Worm (Caenorhabditis elegans) whole organism, L2 larva: Measurements from ENCODE around the gene M151.10.

Source experiments
- C34F6.9 ChIP-seq: fragments of 150-350 bp; optimal IDR thresholded peaks from 2 replicates; lab custom pipeline; 2014; ENCODE audit warnings: missing biosample characterization, missing genetic modification characterization
- F13H6.1 ChIP-seq: sonication (generic microtip); optimal IDR thresholded peaks from 2 replicates; lab custom pipeline; 2016; ENCODE audit warnings: missing genetic modification characterization, missing compliant biosample characterization
- Y55F3AM.14 ChIP-seq: fragments of 200-800 bp; sonication (Bioruptor generic); optimal IDR thresholded peaks from 2 replicates; lab custom pipeline; 2018; ENCODE audit warnings: mild to moderate bottlenecking, missing genetic modification characterization, missing compliant biosample characterization
- alr-1 ChIP-seq: fragments of 150-350 bp; optimal IDR thresholded peaks from 2 replicates; lab custom pipeline; 2014; ENCODE audit warnings: missing biosample characterization, missing genetic modification characterization
- blmp-1 ChIP-seq: sonication (generic microtip); optimal IDR thresholded peaks from 2 replicates; lab custom pipeline; 2017; ENCODE audit warnings: missing genetic modification characterization, mild to moderate bottlenecking, missing compliant biosample characterization, antibody characterized with exemption, moderate library complexity; ENCODE audit not compliant: insufficient read depth
- ceh-16 ChIP-seq: fragments of 150-350 bp; optimal IDR thresholded peaks from 2 replicates; lab custom pipeline; 2014; ENCODE audit warnings: missing biosample characterization, missing genetic modification characterization
- ceh-82 ChIP-seq: fragments of 150-350 bp; optimal IDR thresholded peaks from 2 replicates; lab custom pipeline; 2014; ENCODE audit warnings: missing biosample characterization, missing genetic modification characterization
- crh-2 ChIP-seq: sonication (generic microtip); optimal IDR thresholded peaks from 2 replicates; lab custom pipeline; 2017; ENCODE audit warnings: missing biosample characterization, missing genetic modification characterization
- dmd-4 ChIP-seq: sonication (generic microtip); optimal IDR thresholded peaks from 2 replicates; lab custom pipeline; 2017; ENCODE audit warnings: missing biosample characterization, missing genetic modification characterization
- egl-27 ChIP-seq: sonication (generic microtip); optimal IDR thresholded peaks from 3 replicates; lab custom pipeline; 2017; ENCODE audit warnings: missing biosample characterization, missing genetic modification reagents, missing genetic modification characterization
- elt-1 ChIP-seq: fragments of 150-350 bp; optimal IDR thresholded peaks from 2 replicates; lab custom pipeline; 2014; ENCODE audit warnings: missing biosample characterization, missing genetic modification characterization
- elt-3 ChIP-seq: sonication (generic microtip); optimal IDR thresholded peaks from 2 replicates; lab custom pipeline; 2017; ENCODE audit warnings: missing biosample characterization, missing genetic modification characterization
- fos-1 ChIP-seq: fragments of 150-350 bp; optimal IDR thresholded peaks from 2 replicates; lab custom pipeline; 2014; ENCODE audit warnings: missing biosample characterization, missing genetic modification characterization
- gmeb-1 ChIP-seq: fragments of 150-350 bp; optimal IDR thresholded peaks from 2 replicates; lab custom pipeline; 2014; ENCODE audit warnings: missing biosample characterization, missing genetic modification characterization
- lin-13 ChIP-seq: fragments of 150-350 bp; optimal IDR thresholded peaks from 2 replicates; lab custom pipeline; 2014; ENCODE audit warnings: missing biosample characterization, missing genetic modification reagents, missing genetic modification characterization
- lin-39 ChIP-seq: fragments of 150-350 bp; optimal IDR thresholded peaks from 2 replicates; lab custom pipeline; 2014; ENCODE audit warnings: missing biosample characterization, missing genetic modification reagents, missing genetic modification characterization
- lsy-2 ChIP-seq, 2 experiments: fragments of 150-350 bp in 1 of 2; sonication (generic microtip) in 1 of 2; optimal IDR thresholded peaks; 2 replicates each; lab custom pipeline; 2014 to 2017; ENCODE audit warnings: missing biosample characterization in 2 of 2, missing genetic modification characterization in 2 of 2
- mab-5 ChIP-seq: fragments of 150-350 bp; optimal IDR thresholded peaks from 2 replicates; lab custom pipeline; 2014; ENCODE audit warnings: missing biosample characterization, missing genetic modification characterization
- mbf-1 ChIP-seq: sonication (generic microtip); optimal IDR thresholded peaks from 2 replicates; lab custom pipeline; 2017; ENCODE audit warnings: missing biosample characterization, missing genetic modification characterization
- nhr-129 ChIP-seq: fragments of 150-350 bp; optimal IDR thresholded peaks from 2 replicates; lab custom pipeline; 2014; ENCODE audit warnings: missing biosample characterization, missing genetic modification characterization
- nhr-21 ChIP-seq: fragments of 150-350 bp; optimal IDR thresholded peaks from 2 replicates; lab custom pipeline; 2014; ENCODE audit warnings: missing biosample characterization, missing genetic modification characterization
- nhr-23 ChIP-seq: fragments of 150-350 bp; optimal IDR thresholded peaks from 2 replicates; lab custom pipeline; 2014; ENCODE audit warnings: missing biosample characterization, missing genetic modification reagents, missing genetic modification characterization
- nhr-237 ChIP-seq: fragments of 150-350 bp; optimal IDR thresholded peaks from 2 replicates; lab custom pipeline; 2014; ENCODE audit warnings: missing biosample characterization, missing genetic modification characterization
- nhr-25 ChIP-seq: fragments of 150-350 bp; sonication (generic microtip); optimal IDR thresholded peaks from 3 replicates; lab custom pipeline; 2014; ENCODE audit warnings: missing biosample characterization, missing genetic modification characterization
- nhr-6 ChIP-seq: fragments of 150-350 bp; optimal IDR thresholded peaks from 2 replicates; lab custom pipeline; 2014; ENCODE audit warnings: missing biosample characterization, missing genetic modification characterization
- nhr-77 ChIP-seq: fragments of 150-350 bp; optimal IDR thresholded peaks from 2 replicates; lab custom pipeline; 2014; ENCODE audit warnings: missing biosample characterization, missing genetic modification characterization
- peb-1 ChIP-seq: fragments of 150-350 bp; optimal IDR thresholded peaks from 2 replicates; lab custom pipeline; 2014; ENCODE audit warnings: missing biosample characterization, missing genetic modification characterization
- sem-4 ChIP-seq: fragments of 150-350 bp; optimal IDR thresholded peaks from 2 replicates; lab custom pipeline; 2014; ENCODE audit warnings: missing biosample characterization, missing genetic modification reagents, missing genetic modification characterization
- skn-1 ChIP-seq: sonication (generic microtip); optimal IDR thresholded peaks from 2 replicates; lab custom pipeline; 2017; ENCODE audit warnings: missing biosample characterization, missing genetic modification characterization
- sma-3 ChIP-seq: sonication (generic microtip); optimal IDR thresholded peaks from 2 replicates; lab custom pipeline; 2016; ENCODE audit warnings: missing genetic modification reagents, missing genetic modification characterization, missing compliant biosample characterization
- sma-9 ChIP-seq, 2 experiments: fragments of 150-350 bp in 1 of 2; sonication (generic microtip) in 1 of 2; optimal IDR thresholded peaks; 2 replicates each; lab custom pipeline; 2014 to 2016; ENCODE audit warnings: missing genetic modification characterization in 2 of 2, mild to moderate bottlenecking in 1 of 2, missing biosample characterization in 1 of 2, missing compliant biosample characterization in 1 of 2, missing genetic modification reagents in 1 of 2, moderate library complexity in 1 of 2
- snpc-4 ChIP-seq: fragments of 150-350 bp; optimal IDR thresholded peaks from 2 replicates; lab custom pipeline; 2014; ENCODE audit warnings: missing biosample characterization, missing genetic modification characterization
- unc-55 ChIP-seq: fragments of 150-350 bp; sonication (generic microtip); optimal IDR thresholded peaks from 3 replicates; lab custom pipeline; 2014; ENCODE audit warnings: missing biosample characterization, missing genetic modification reagents, missing genetic modification characterization
- unc-62 ChIP-seq: fragments of 150-350 bp; optimal IDR thresholded peaks from 2 replicates; lab custom pipeline; 2014; ENCODE audit warnings: missing biosample characterization, missing genetic modification reagents, missing genetic modification characterization
- ztf-11 ChIP-seq: sonication (generic microtip); optimal IDR thresholded peaks from 2 replicates; lab custom pipeline; 2017; ENCODE audit warnings: missing biosample characterization, missing genetic modification characterization
- ztf-4 ChIP-seq: fragments of 150-350 bp; optimal IDR thresholded peaks from 2 replicates; lab custom pipeline; 2014; ENCODE audit warnings: missing biosample characterization, missing genetic modification characterization

The M151.10 gene

DNA sequence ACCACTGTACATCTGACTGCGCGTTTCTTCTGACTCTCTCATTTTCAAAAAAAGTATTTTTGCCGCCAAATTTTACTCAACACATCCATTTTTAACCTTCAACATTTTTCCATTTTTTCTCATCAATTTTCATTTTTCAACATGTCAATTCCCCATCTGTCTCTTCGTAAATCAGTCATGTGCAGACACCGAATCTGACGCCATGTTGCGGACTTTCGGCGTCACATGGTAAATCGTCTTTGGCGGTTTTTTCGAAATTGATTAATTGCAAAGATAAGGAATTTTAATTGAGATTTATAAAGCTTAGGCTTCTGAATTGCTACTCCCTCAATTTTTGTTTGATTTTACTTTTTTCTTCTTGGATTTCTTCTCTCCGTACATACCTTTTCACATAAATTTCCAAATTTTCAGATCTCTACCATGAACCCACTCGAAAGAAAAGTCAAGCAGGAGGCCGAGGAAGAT is 42.7 kb upstream of the M151.10 start, which contains the start of gene F19B10.1 (continued):
- TF ChIP-seq ztf-11 (tag; lab: Kevin White, UChicago) (no peak), lsy-2 (tag; optimal IDR thresholded peaks at IDR 0.05; lab: Kevin White, UChicago) (peak; percentile 42 to 88), F13H6.1 (no peak), nhr-129 (peak; percentile 62), crh-2 (tag; lab: Kevin White, UChicago) (peak; percentile 72), blmp-1 (tag; lab: Kevin White, UChicago) (no peak), skn-1 (no peak), ceh-82 (no peak), mab-5 (tag; lab: Kevin White, UChicago) (peak; percentile 75), unc-62 (no peak)

DNA sequence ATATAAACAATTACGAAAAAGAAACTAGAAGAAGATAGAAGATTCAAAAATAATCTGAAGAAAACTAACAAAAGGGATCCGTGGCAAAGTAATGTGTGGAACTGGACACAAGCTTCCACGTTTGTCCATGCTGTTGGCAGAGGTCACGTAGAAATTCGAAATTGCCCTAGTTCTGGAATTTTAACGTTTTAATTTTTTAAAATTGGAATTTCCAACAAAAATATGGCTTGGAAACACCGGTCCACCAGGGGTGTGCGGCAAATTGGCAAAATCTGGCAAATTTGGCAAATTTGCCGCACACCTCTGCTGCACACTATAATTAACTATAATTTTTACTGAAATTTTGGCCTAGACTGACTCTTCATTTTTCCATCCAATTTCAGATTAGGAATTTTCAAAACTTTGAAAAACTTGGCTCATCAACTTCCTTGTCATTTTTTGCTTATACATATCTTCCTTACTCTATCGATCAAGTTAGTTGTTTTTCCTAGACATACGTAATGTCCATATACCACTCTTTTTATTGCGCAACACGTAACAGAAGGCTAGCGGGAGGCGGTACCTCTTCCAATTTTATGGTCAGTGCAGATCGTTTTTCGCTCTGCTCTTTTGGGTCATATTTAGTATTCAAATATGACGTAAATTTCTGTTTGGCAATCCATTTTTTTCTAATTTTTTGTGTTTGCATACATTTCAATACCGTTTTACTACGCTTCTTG is 41.4 kb upstream of the M151.10 start, which contains the start of gene F19B10.10:
F19B10.10 (minus strand) TSS at position 51 of the 719 bp plus-strand sequence.
- TF ChIP-seq lin-39 (tag; lab: Kevin White, UChicago), result no peak
- TF ChIP-seq nhr-129, result no peak
- TF ChIP-seq skn-1, result no peak
- TF ChIP-seq nhr-237 (tag; lab: Kevin White, UChicago), result no peak
- no peak for TF ChIP-seq C34F6.9 (tag; lab: Kevin White, UChicago)
- TF ChIP-seq mbf-1 (tag; lab: Kevin White, UChicago), result no peak
- TF ChIP-seq alr-1, result no peak
- TF ChIP-seq elt-3 (tag; lab: Kevin White, UChicago), result no peak
- TF ChIP-seq nhr-6 (tag; lab: Kevin White, UChicago), result no peak
- no peak for TF ChIP-seq F13H6.1
- no peak for TF ChIP-seq ztf-4 (tag; lab: Kevin White, UChicago)
- no peak for TF ChIP-seq sem-4 (tag; lab: Kevin White, UChicago)
- no peak for TF ChIP-seq unc-62
- no peak for TF ChIP-seq nhr-23 (tag; lab: Kevin White, UChicago)
- TF ChIP-seq dmd-4, result no peak
- no peak for TF ChIP-seq gmeb-1 (tag; lab: Kevin White, UChicago)
- no peak for TF ChIP-seq nhr-25 (tag; lab: Kevin White, UChicago)
- no peak for TF ChIP-seq fos-1
- TF ChIP-seq elt-1 (tag; lab: Kevin White, UChicago), result no peak
- TF ChIP-seq, all 48 proteins: peak for 0

DNA sequence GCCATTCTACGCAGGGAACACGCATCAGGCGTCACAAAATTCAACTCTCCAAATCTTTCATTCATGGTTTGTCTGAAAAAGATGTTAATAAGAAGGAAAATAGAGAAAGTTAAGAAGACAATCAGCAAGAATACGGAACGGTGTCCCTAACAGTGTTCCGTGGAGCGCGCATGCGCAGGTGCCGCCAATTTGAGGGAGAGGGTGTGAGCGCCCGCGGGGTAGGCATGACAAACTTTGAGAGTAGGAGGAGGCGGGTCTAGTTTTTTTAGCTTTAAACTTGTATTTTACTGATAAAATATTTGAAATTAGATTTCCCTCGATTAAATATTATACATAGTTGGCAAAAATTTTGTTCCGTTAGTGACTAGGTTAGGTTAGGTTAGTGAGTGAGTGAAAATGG is 40.3 kb upstream of the M151.10 start:
- TF ChIP-seq sma-3 (GFP tag; lab: Kevin White, UChicago) (no peak), nhr-237 (tag; lab: Kevin White, UChicago) (no peak), elt-1 (tag; lab: Kevin White, UChicago) (no peak), sem-4 (tag; lab: Kevin White, UChicago) (no peak), ztf-11 (tag; lab: Kevin White, UChicago) (no peak), ztf-4 (tag; lab: Kevin White, UChicago) (no peak)
- TF ChIP-seq, all 48 proteins: peak for 0

- no peak for TF ChIP-seq lin-39 (tag; lab: Kevin White, UChicago)
- no peak for TF ChIP-seq lsy-2 (tag; optimal IDR thresholded peaks at IDR 0.05; lab: Kevin White, UChicago)
- TF ChIP-seq nhr-77 (tag; lab: Kevin White, UChicago), result no peak
- no peak for TF ChIP-seq elt-3 (tag; lab: Kevin White, UChicago)
- no peak for TF ChIP-seq Y55F3AM.14 (GFP tag; lab: Kevin White, UChicago)
- TF ChIP-seq ceh-16 (tag; lab: Kevin White, UChicago), result no peak
- TF ChIP-seq alr-1, result no peak
- TF ChIP-seq peb-1 (tag; lab: Kevin White, UChicago), result no peak
- TF ChIP-seq lin-13, result no peak
- TF ChIP-seq sma-9 (GFP tag; optimal IDR thresholded peaks at IDR 0.05; lab: Kevin White, UChicago), result no peak
- TF ChIP-seq sma-9 (tag; optimal IDR thresholded peaks at IDR 0.05; lab: Kevin White, UChicago), result no peak
- TF ChIP-seq elt-1 (tag; lab: Kevin White, UChicago), result no peak
- no peak for TF ChIP-seq snpc-4
- TF ChIP-seq nhr-237 (tag; lab: Kevin White, UChicago), result no peak
These were observed 38.9 kb upstream of the M151.10 start for ce11 chrII:3678978-3679377.

DNA sequence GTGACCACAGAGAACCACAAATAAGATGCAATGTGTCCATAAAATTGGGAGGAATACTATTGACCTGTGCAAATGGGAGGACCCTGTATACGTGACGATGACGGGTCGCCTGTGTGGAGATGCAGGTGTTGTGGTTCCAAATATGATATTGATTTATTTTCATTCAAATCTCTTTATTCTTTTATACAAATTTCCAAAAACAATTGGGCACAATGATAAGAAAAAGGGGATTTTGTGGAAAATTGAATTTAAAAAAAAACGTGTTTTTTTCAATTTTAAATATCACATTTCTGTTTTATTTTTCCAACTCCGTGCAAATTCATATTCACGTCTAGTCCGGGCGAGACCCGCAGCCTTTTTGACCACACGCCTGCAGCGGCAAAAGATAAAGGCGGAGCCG is 35.1 kb upstream of the M151.10 start, which contains the start of gene F19B10.2:
F19B10.2 (plus strand) TSS at position 301 of the 400 bp plus-strand sequence.
- TF ChIP-seq ztf-11 (tag; lab: Kevin White, UChicago) (no peak), ceh-16 (tag; lab: Kevin White, UChicago) (no peak), blmp-1 (tag; lab: Kevin White, UChicago) (no peak), skn-1 (no peak), egl-27 (tag; lab: Kevin White, UChicago) (no peak), unc-62 (no peak), gmeb-1 (tag; lab: Kevin White, UChicago) (no peak), alr-1 (no peak), sem-4 (tag; lab: Kevin White, UChicago) (no peak), lin-39 (tag; lab: Kevin White, UChicago) (no peak), nhr-21 (tag; lab: Kevin White, UChicago) (no peak), nhr-129 (no peak), unc-55 (no peak), nhr-25 (tag; lab: Kevin White, UChicago) (no peak)
